Fruit fly (Drosophila melanogaster) whole organism, adult: Measurements from ENCODE around the gene Mip.

ENCODE experiments used
- CG11617 ChIP-seq: fragments of 200-800 bp; sonication (Bioruptor generic); optimal IDR thresholded peaks from 2 replicates; lab custom pipeline; 2017; ENCODE audit warnings: mild to moderate bottlenecking, missing biosample characterization, missing genetic modification reagents, missing genetic modification characterization
- CG12768 ChIP-seq: fragments of 200-800 bp; sonication (Bioruptor generic); optimal IDR thresholded peaks from 2 replicates; lab custom pipeline; 2017; ENCODE audit warnings: missing biosample characterization, missing genetic modification characterization, mild to moderate bottlenecking, moderate library complexity, missing genetic modification reagents
- CG14711 ChIP-seq: fragments of 200-800 bp; sonication (Bioruptor generic); optimal IDR thresholded peaks from 2 replicates; lab custom pipeline; 2018; ENCODE audit warnings: missing biosample characterization, mild to moderate bottlenecking, missing genetic modification characterization, moderate library complexity
- CG1620 ChIP-seq: fragments of 200-800 bp; sonication (Bioruptor generic); optimal IDR thresholded peaks from 2 replicates; lab custom pipeline; 2016; ENCODE audit warnings: missing biosample characterization, missing genetic modification characterization
- CG33017 ChIP-seq: fragments of 200-800 bp; sonication (Bioruptor generic); optimal IDR thresholded peaks from 2 replicates; lab custom pipeline; 2018; ENCODE audit warnings: missing biosample characterization, mild to moderate bottlenecking, missing genetic modification characterization, moderate library complexity
- CG5204 ChIP-seq: fragments of 200-800 bp; sonication (Bioruptor generic); optimal IDR thresholded peaks from 2 replicates; lab custom pipeline; 2016; ENCODE audit warnings: missing biosample characterization, missing genetic modification characterization
- CG7045 ChIP-seq: fragments of 200-800 bp; sonication (Bioruptor generic); optimal IDR thresholded peaks from 2 replicates; lab custom pipeline; 2017; ENCODE audit warnings: missing biosample characterization, mild to moderate bottlenecking, missing genetic modification characterization
- CG7101 ChIP-seq: fragments of 200-800 bp; sonication (Bioruptor generic); optimal IDR thresholded peaks from 2 replicates; lab custom pipeline; 2018; ENCODE audit warnings: missing biosample characterization, mild to moderate bottlenecking, missing genetic modification characterization, moderate library complexity
- Clk ChIP-seq: fragments of 200-800 bp; sonication (Bioruptor generic); optimal IDR thresholded peaks from 2 replicates; lab custom pipeline; 2017; ENCODE audit warnings: missing biosample characterization, missing genetic modification characterization
- Crg-1 ChIP-seq: fragments of 200-800 bp; sonication (Bioruptor generic); optimal IDR thresholded peaks from 2 replicates; lab custom pipeline; 2016; ENCODE audit warnings: missing biosample characterization, missing genetic modification characterization
- Hr96 ChIP-seq: fragments of 200-800 bp; sonication (Bioruptor generic); optimal IDR thresholded peaks from 2 replicates; lab custom pipeline; 2016; ENCODE audit warnings: missing biosample characterization, missing genetic modification characterization
- Mnt ChIP-seq: fragments of 200-800 bp; sonication (Bioruptor generic); optimal IDR thresholded peaks from 2 replicates; lab custom pipeline; 2016; ENCODE audit warnings: missing biosample characterization, mild to moderate bottlenecking, missing genetic modification characterization
- bab1 ChIP-seq: fragments of 200-800 bp; sonication (Bioruptor generic); optimal IDR thresholded peaks from 3 replicates; lab custom pipeline; 2019; ENCODE audit warnings: missing biosample characterization, mild to moderate bottlenecking, missing genetic modification characterization, moderate library complexity
- cic ChIP-seq: fragments of 200-800 bp; sonication (Bioruptor generic); optimal IDR thresholded peaks from 2 replicates; lab custom pipeline; 2017; ENCODE audit warnings: missing biosample characterization, mild to moderate bottlenecking, missing genetic modification characterization, moderate library complexity
- cnc ChIP-seq, 2 experiments: fragments of >200 bp; optimal IDR thresholded peaks; 2 replicates each; lab custom pipeline; 2017
- kay ChIP-seq: fragments of 200-800 bp; sonication (Bioruptor generic); peaks from one replicate; lab custom pipeline; 2016; ENCODE audit warnings: missing biosample characterization, missing genetic modification characterization, borderline replicate concordance
- ovo ChIP-seq: fragments of 200-800 bp; sonication (Bioruptor generic); optimal IDR thresholded peaks from 2 replicates; lab custom pipeline; 2016; ENCODE audit warnings: missing biosample characterization, missing genetic modification characterization
- pad ChIP-seq: fragments of 200-800 bp; sonication (Bioruptor generic); optimal IDR thresholded peaks from 3 replicates; lab custom pipeline; 2017; ENCODE audit warnings: missing biosample characterization, missing genetic modification characterization, mild to moderate bottlenecking, moderate library complexity, missing genetic modification reagents
- tj ChIP-seq: fragments of 200-800 bp; sonication (Bioruptor generic); optimal IDR thresholded peaks from 3 replicates; lab custom pipeline; 2017; ENCODE audit warnings: missing biosample characterization, mild to moderate bottlenecking, missing genetic modification characterization, moderate library complexity
- toe ChIP-seq: fragments of 200-800 bp; sonication (Bioruptor generic); optimal IDR thresholded peaks from 2 replicates; lab custom pipeline; 2016; ENCODE audit warnings: missing biosample characterization, missing genetic modification characterization

Mip gene

DNA sequence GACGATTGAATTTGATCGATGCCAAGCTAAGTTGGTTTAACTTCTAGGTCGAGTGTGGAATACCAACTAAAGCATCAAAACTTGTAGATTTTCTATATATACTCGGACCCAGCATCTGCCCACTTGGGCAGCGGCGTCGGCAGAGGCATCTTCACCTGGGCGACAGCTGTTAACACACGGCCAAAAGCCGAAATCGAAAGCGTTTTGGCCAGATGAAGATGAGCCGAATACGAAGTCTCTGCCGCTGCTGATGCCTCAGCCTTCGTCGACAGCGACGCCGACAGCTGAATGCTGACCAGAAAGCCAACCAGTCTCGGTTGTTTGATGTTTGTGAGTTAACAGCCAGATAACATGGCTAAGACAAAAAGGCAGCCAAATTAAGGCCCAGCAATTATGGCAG is 39.4 kb upstream of the Mip start, which contains the start of gene CG13731:
Gene CG13731 (minus strand): TSS at position 62 of the 400 bp plus-strand sequence.
- TF ChIP-seq CG11617 (GFP tag; lab: Kevin White, UChicago): no peak

DNA sequence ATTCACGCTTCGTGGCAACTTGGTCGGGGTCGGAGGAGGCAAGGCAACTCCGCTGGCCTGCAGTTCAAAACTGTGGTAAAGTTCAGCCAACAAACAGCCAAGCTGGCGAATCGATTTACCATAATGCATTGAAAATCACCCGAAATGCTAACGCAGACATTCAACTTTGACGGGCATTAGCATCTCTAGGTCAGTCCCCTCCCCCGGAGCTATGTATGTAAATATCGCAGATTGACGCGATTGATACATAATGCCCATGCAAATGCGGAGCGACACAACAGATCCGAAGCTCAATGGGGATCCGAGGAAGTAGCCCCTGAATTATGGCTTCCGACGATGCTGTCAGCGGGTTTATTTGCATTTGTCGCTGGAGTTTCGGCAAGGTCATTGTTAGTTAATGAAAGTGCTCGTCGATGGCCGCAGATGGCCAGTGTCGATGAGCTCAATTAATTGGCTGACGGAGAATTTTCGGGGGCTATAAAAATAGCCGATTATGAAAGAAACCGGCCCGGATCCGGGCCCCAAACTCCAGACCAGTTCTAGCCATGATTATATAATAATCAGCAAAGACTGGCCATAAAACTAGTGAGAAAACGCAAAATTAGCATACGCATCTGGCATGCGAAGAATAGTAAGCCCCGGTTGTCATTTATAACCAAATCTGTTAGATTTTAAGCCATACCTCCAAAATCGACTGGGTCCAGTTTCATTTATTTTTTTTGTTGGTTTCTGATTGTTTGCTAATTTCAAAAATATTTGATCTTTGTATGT is 37.3 kb upstream of the Mip start:
- TF ChIP-seq CG12768 (GFP tag; lab: Kevin White, UChicago) (no peak), kay (GFP tag; lab: Kevin White, UChicago) (no peak), ovo (GFP tag; lab: Kevin White, UChicago) (no peak), Crg-1 (GFP tag; lab: Kevin White, UChicago) (no peak), CG7101 (tag; lab: Kevin White, UChicago) (no peak), bab1 (no peak), cic (GFP tag; lab: Kevin White, UChicago) (no peak)

DNA sequence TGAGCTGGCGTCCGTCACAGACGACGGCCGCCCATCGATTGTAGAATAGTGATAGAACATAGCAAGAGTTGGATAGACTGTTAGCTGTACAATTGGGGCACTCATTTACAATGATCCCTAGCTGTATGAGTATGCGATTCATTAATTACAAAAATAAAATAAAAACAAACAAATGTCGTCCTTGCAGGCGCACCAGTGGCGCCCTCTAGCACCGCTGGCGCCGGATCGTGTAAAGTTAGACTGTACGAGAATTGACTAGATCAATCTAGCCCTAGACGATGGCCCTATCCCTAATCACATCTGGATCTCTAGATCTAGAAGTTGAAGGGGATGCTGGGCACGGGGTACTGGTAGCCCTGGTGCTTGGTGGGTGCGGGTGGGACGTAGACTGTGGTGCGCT is 34.2 kb upstream of the Mip start:
- TF ChIP-seq cnc (optimal IDR thresholded peaks at IDR 0.05; lab: Kevin White, UChicago): no peak
- TF ChIP-seq Mnt (GFP tag; lab: Kevin White, UChicago): no peak
- no peak for TF ChIP-seq toe (GFP tag; lab: Kevin White, UChicago)
- TF ChIP-seq ovo (GFP tag; lab: Kevin White, UChicago): no peak
- no peak for TF ChIP-seq CG1620 (GFP tag; lab: Kevin White, UChicago)
- no peak for TF ChIP-seq Hr96 (GFP tag; lab: Kevin White, UChicago)
- no peak for TF ChIP-seq pad (GFP tag; lab: Kevin White, UChicago)
- TF ChIP-seq CG5204: no peak
- no peak for TF ChIP-seq CG12768 (GFP tag; lab: Kevin White, UChicago)
- TF ChIP-seq bab1: no peak

DNA sequence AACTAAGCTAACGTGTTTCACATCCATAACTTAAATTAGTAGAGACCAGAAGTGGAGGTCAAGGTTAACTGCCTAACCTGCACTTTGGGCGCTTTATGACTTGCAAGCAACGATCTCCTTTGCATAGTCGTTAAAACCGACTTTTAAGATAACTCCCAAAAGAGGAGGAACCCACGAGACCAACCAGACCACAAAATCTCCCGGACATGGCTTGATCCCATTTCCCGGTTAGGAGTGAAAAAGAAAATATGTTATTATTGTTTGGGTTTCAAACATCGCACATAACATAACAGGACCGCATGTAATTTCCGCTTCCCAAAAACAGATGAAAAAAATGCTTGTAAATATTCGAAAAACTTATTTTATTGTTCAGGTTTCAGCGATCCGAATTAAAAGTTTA is 33.8 kb upstream of the Mip start:
- TF ChIP-seq cic (GFP tag; lab: Kevin White, UChicago) (no peak), Hr96 (GFP tag; lab: Kevin White, UChicago) (no peak), CG1620 (GFP tag; lab: Kevin White, UChicago) (no peak), CG14711 (tag; lab: Kevin White, UChicago) (no peak), pad (GFP tag; lab: Kevin White, UChicago) (no peak), tj (GFP tag; lab: Kevin White, UChicago) (no peak)

DNA sequence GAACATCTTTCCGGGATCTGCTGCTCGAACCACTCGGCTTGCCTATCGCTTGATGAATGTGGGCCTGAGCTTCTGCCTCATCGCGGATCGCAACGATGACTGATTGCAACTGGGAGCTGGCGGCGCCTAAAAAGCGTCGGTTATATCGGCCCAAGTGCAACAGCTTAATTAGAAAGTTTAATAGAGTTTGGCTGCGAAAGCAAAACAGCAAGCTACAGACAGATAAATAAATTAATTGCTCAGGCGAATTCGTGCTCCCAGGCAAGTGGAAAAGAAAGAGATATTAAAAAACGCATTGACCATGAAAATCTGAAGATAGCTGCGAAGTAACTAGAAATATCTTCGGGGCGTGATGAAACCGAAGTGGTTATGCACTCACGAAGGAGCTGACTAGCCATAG is 33.2 kb upstream of the Mip start, which contains the start of gene CG13728:
Gene CG13728 (minus strand): TSS at position 101 of the 400 bp plus-strand sequence.
- no peak for TF ChIP-seq pad (GFP tag; lab: Kevin White, UChicago)
- TF ChIP-seq CG7101 (tag; lab: Kevin White, UChicago): no peak
- TF ChIP-seq tj (GFP tag; lab: Kevin White, UChicago): no peak
- no peak for TF ChIP-seq toe (GFP tag; lab: Kevin White, UChicago)
- TF ChIP-seq CG11617 (GFP tag; lab: Kevin White, UChicago): no peak
- TF ChIP-seq CG7045 (GFP tag; lab: Kevin White, UChicago): no peak
- TF ChIP-seq Clk (GFP tag; lab: Kevin White, UChicago): no peak
- TF ChIP-seq Hr96 (GFP tag; lab: Kevin White, UChicago): no peak
- no peak for TF ChIP-seq ovo (GFP tag; lab: Kevin White, UChicago)
- no peak for TF ChIP-seq CG14711 (tag; lab: Kevin White, UChicago)
- TF ChIP-seq CG33017 (tag; lab: Kevin White, UChicago): no peak
- TF ChIP-seq CG5204: no peak

DNA sequence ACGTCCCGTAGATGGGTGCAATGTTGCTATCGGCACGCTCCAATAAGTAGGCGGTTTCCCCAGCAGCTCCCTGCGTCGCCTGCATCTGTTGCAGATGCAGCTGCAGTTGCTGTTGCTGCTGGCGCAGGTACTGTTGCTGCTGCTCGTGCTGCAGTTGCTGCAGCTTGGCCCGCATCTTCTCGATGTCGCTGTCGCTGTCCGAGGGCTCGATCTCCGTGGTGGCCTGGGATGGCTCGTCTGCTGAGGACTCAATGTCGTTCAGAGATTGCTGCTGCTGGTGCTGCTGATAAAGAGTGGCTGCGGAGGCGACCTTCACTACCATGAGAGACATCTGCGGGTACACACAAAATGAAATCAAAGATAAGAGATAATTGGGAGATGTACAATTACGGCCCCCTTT is 32.5 kb upstream of the Mip start:
- no peak for TF ChIP-seq Hr96 (GFP tag; lab: Kevin White, UChicago)

DNA sequence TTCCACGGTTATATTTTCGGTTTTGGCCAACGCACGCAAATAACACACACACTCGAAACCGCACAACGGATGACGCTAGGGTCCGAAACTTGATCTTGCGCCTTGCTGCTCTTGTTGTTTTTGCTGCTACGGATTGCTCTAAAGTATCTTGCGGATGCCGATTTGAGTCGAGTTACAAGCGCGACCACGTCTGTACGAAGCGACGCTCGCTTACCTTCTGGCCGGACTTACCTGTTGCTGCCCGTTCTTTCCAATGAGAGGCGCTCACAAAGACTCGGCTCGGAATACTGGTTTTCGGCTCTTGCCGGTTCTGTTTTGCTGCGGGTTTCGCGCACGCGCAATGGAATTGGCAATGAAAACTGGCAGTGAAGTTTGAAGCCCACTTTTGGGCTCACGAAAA is 29.8 kb upstream of the Mip start, which contains the start of gene Cad74A:
Gene Cad74A (minus strand): TSS at position 220 of the 400 bp plus-strand sequence.
- no peak for TF ChIP-seq CG5204
- peak; percentile 34 for TF ChIP-seq tj (GFP tag; lab: Kevin White, UChicago)

DNA sequence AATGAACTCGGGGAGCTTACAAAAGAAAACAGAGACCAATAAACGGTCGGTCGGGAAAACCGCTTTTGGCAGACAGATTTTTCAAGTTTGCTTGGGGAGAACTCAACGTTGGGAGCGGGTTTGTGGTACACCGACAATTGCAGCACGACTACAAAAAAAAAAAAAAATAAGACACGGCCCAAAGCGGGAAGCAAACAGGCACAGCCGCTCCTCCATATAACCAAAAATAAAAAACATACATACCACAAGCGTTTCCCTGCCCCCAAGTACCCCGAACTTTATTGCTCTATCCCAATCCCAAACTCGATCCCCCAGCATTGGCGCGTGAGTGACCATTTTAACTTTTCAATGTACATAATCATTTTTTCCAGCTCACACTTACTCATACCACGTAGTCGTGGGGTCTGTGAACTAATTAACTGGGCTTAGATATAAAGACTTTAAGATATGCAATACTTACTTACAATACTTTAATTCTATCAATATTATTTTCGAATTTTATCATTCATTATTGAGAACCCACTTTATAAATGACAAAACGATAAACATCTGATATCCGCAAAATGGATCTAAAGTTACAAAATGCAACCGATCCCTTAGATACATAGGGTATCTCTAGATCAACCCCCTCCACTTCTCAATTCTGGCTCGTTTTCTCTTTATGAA is 25.6 kb upstream of the Mip start:
- no peak for TF ChIP-seq pad (GFP tag; lab: Kevin White, UChicago)
- TF ChIP-seq CG11617 (GFP tag; lab: Kevin White, UChicago): no peak
- no peak for TF ChIP-seq CG12768 (GFP tag; lab: Kevin White, UChicago)
- no peak for TF ChIP-seq kay (GFP tag; lab: Kevin White, UChicago)
- TF ChIP-seq tj (GFP tag; lab: Kevin White, UChicago): no peak
- no peak for TF ChIP-seq Crg-1 (GFP tag; lab: Kevin White, UChicago)
- no peak for TF ChIP-seq CG14711 (tag; lab: Kevin White, UChicago)
